Fruit fly (Drosophila melanogaster): ENCODE data around the gene GMF.
A peak's percentile ranks its signal among the peaks of the same experiment; 100 is the strongest.

Gene GMF

DNA sequence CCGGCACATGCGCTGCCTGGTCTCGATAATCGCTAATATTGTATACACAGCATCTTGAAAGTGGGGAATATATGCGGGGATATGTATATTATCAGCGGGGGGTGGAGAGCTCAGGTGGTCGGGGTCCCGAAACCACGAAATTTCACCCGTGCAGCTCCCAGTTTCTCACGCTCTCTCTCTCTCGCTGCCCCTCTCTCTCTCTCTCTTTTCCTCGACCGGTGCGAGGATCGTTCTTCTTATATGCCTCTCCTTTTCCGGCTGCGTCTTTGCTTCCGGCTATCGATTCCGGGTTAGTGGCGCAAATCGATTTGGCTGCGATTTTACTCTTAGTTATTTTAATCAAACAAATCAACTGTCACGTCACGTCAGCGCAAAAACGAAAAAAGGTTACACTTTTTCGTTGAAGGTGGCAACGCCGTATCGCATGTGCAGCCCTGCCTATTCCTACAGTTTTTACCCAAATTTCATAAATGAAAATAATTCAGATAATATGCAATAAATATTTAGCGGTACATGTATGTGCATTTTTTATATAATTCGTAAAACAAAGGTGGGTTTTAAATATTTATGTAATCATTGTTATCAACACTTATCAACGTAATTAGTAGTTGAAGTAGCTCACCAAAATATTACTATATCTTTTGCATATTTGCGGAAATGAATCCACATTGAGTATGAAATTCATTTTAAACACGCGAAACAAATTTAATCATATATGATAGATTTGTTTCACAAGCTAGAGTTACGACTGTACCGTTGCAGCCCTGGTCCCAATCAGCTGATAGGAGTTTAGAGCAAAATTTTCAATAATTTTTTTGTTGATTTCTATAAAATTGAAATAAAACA lies 3.1 kb downstream of the GMF start, which contains the start of the genes heix and CG17328 (continued):
- no peak for TF ChIP-seq CG12236 (GFP tag; optimal IDR thresholded peaks at IDR 0.05)
- TF ChIP-seq da (GFP tag; optimal IDR thresholded peaks at IDR 0.05): no peak
- no peak for TF ChIP-seq Tbp (GFP tag; optimal IDR thresholded peaks at IDR 0.05)
- no peak for TF ChIP-seq gcm2 (GFP tag; optimal IDR thresholded peaks at IDR 0.05)
- peak; percentile 3; the same call in 1 of the 2 replicates for TF ChIP-seq Ravus (GFP tag; IDR thresholded peaks at IDR 0.05)
- TF ChIP-seq CG11247 (GFP tag; IDR thresholded peaks at IDR 0.05): peak; percentile 74
- no peak for TF ChIP-seq bigmax (GFP tag; optimal IDR thresholded peaks at IDR 0.05)
- TF ChIP-seq wdn (GFP tag; IDR thresholded peaks at IDR 0.05): 0 out of 2 replicates have a peak, but pooled peaks have one; percentile 73
- TF ChIP-seq CG17802 (tag; optimal IDR thresholded peaks at IDR 0.05): peak; percentile 24
- peak; percentile 39 for TF ChIP-seq nerfin-1 (tag; optimal IDR thresholded peaks at IDR 0.05)
- no peak for TF ChIP-seq so (GFP tag; IDR thresholded peaks at IDR 0.05)
- no peak for TF ChIP-seq CG14965 (GFP tag; optimal IDR thresholded peaks at IDR 0.05; ENCODE audit: borderline replicate concordance)
- peak; percentile 50 for TF ChIP-seq pho (GFP tag; optimal IDR thresholded peaks at IDR 0.05)
- TF ChIP-seq NfI (GFP tag; optimal IDR thresholded peaks at IDR 0.05): peak; percentile 67
- TF ChIP-seq cg (GFP tag; optimal IDR thresholded peaks at IDR 0.05): no peak
- no peak; the same call in 1 of the 2 replicates for TF ChIP-seq ham (GFP tag; IDR thresholded peaks at IDR 0.05)
- TF ChIP-seq CG18764 (GFP tag; optimal IDR thresholded peaks at IDR 0.05): peak; percentile 49
- no peak for TF ChIP-seq Hand (GFP tag; optimal IDR thresholded peaks at IDR 0.05)
- peak; percentile 29; the same call in 1 of the 3 replicates for TF ChIP-seq croc (GFP tag; conservative IDR thresholded peaks at IDR 0.05)
- peak; percentile 61 for TF ChIP-seq CG10543 (GFP tag; optimal IDR thresholded peaks at IDR 0.05)
- peak; percentile 57 for TF ChIP-seq CG12942 (GFP tag; optimal IDR thresholded peaks at IDR 0.05)
- TF ChIP-seq CG2875 (GFP tag; optimal IDR thresholded peaks at IDR 0.05): no peak
- TF ChIP-seq jumu (GFP tag; optimal IDR thresholded peaks at IDR 0.05): peak; percentile 50
- TF ChIP-seq CG8089 (GFP tag; optimal IDR thresholded peaks at IDR 0.05): no peak
- peak; percentile 20 for TF ChIP-seq org-1 (GFP tag; optimal IDR thresholded peaks at IDR 0.05)
- peak; percentile 25 for TF ChIP-seq trh (GFP tag; optimal IDR thresholded peaks at IDR 0.05)
- TF ChIP-seq tio (GFP tag; optimal IDR thresholded peaks at IDR 0.05): peak; percentile 80
- TF ChIP-seq kay (GFP tag; optimal IDR thresholded peaks at IDR 0.05): peak; percentile 34
- TF ChIP-seq maf-S (GFP tag; optimal IDR thresholded peaks at IDR 0.05): peak; percentile 55
- peak; percentile 82; the same call in 1 of the 2 replicates for TF ChIP-seq CG32532 (GFP tag; IDR thresholded peaks at IDR 0.05)
- TF ChIP-seq Lpt (GFP tag; optimal IDR thresholded peaks at IDR 0.05): no peak
- peak; percentile 78 for TF ChIP-seq CG14014 (GFP tag; IDR thresholded peaks at IDR 0.05)
- TF ChIP-seq CG34376 (GFP tag; optimal IDR thresholded peaks at IDR 0.05): peak; percentile 61
- 0 out of 2 replicates have a peak, but pooled peaks have one; percentile 7 for TF ChIP-seq sens-2 (GFP tag; IDR thresholded peaks at IDR 0.05)
- peak; percentile 34; the same call in 1 of the 3 replicates for TF ChIP-seq CG7357 (GFP tag; IDR thresholded peaks at IDR 0.05)
- TF ChIP-seq CG12299 (tag; optimal IDR thresholded peaks at IDR 0.05): peak; percentile 54
- no peak for TF ChIP-seq unc-4 (GFP tag; IDR thresholded peaks at IDR 0.05; ENCODE audit: partially characterized antibody)
- TF ChIP-seq CG1647 (GFP tag; optimal IDR thresholded peaks at IDR 0.05): no peak
- TF ChIP-seq fd96Cb (tag; optimal IDR thresholded peaks at IDR 0.05): peak; percentile 58
- peak; percentile 49; the same call in 1 of the 4 replicates for TF ChIP-seq Dll (GFP tag; IDR thresholded peaks at IDR 0.05; ENCODE audit: partially characterized antibody)
- TF ChIP-seq Nf-YC (tag; optimal IDR thresholded peaks at IDR 0.05): no peak
- peak; percentile 60 for TF ChIP-seq CG4328 (GFP tag; optimal IDR thresholded peaks at IDR 0.05)
- TF ChIP-seq CG5180 (GFP tag; optimal IDR thresholded peaks at IDR 0.05): no peak
- peak; percentile 58 for TF ChIP-seq BEAF-32 (GFP tag; optimal IDR thresholded peaks at IDR 0.05)
- TF ChIP-seq row (GFP tag; IDR thresholded peaks at IDR 0.05): peak; percentile 89
- TF ChIP-seq CG15601 (tag; optimal IDR thresholded peaks at IDR 0.05): peak; percentile 57
- no peak for TF ChIP-seq HmgD (GFP tag; optimal IDR thresholded peaks at IDR 0.05)
- no peak for TF ChIP-seq CG31365 (tag; optimal IDR thresholded peaks at IDR 0.05)
- TF ChIP-seq btn (GFP tag; optimal IDR thresholded peaks at IDR 0.05): no peak

All from whole organism, embryonic.